Worm (Caenorhabditis elegans): ENCODE results near the gene parg-2.
A peak's percentile ranks its signal among the peaks of the same experiment; 100 is the strongest.

The parg-2 gene

ce11 chrIV:8697436-8697835 lies 17.5 kb downstream of the parg-2 start, which contains the start of gene ttll-11:
ttll-11 (plus strand) TSS chrIV:8697736.
- no peak for TF ChIP-seq unc-3 (GFP tag; conservative IDR thresholded peaks at IDR 0.05)
- TF ChIP-seq unc-3 (tag; optimal IDR thresholded peaks at IDR 0.05) = no peak
- no peak for TF ChIP-seq pha-4 (tag; optimal IDR thresholded peaks at IDR 0.05)
- no peak for TF ChIP-seq ceh-18 (tag; optimal IDR thresholded peaks at IDR 0.05)
- TF ChIP-seq C08G9.2 (tag; optimal IDR thresholded peaks at IDR 0.05) = no peak
- TF ChIP-seq ceh-6 (GFP tag; optimal IDR thresholded peaks at IDR 0.05) = no peak
- TF ChIP-seq unc-86 (tag; optimal IDR thresholded peaks at IDR 0.05) = no peak
- no peak for TF ChIP-seq syd-9 (tag; optimal IDR thresholded peaks at IDR 0.05)

DNA sequence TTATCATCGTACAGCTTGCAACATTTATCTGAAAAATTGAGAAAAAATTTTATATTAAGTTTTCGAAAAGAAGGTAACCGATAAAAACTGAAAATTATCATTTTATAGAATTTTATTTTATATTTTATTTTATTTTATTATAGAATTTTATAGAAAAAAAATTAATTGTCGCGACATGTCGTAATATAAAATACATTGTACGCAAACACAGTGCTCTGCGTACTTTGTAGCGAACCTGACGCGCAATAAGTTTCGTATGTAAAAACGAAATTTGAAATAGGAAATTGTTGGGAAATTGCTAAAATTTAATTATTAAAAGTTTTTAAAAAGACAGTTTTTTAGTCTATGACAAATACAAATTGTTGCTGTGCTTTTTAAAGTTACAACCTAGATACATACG lies 23.4 kb downstream of the parg-2 start, which contains the start of the genes hst-1 and ints-6:
hst-1 (minus strand) TSS at position 28 of the 400 bp plus-strand sequence.
ints-6 (plus strand) TSS at position 260 of the 400 bp plus-strand sequence.
- TF ChIP-seq pha-2 (tag; optimal IDR thresholded peaks at IDR 0.05) (no peak), dmd-4 (tag; optimal IDR thresholded peaks at IDR 0.05; ENCODE audit: borderline replicate concordance) (no peak), ttx-3 (tag; optimal IDR thresholded peaks at IDR 0.05) (no peak), unc-55 (GFP tag; optimal IDR thresholded peaks at IDR 0.05) (no peak), ref-2 (tag; optimal IDR thresholded peaks at IDR 0.05) (no peak), ztf-16 (tag; optimal IDR thresholded peaks at IDR 0.05) (no peak), fkh-6 (tag; optimal IDR thresholded peaks at IDR 0.05) (no peak), ceh-2 (tag; optimal IDR thresholded peaks at IDR 0.05) (no peak), C38D4.7 (GFP tag; optimal IDR thresholded peaks at IDR 0.05) (no peak), F13H6.1 (tag; optimal IDR thresholded peaks at IDR 0.05) (no peak), ahr-1 (tag; optimal IDR thresholded peaks at IDR 0.05) (no peak), unc-3 (GFP tag; conservative IDR thresholded peaks at IDR 0.05) (no peak), unc-3 (tag; optimal IDR thresholded peaks at IDR 0.05) (no peak), ceh-14 (tag; optimal IDR thresholded peaks at IDR 0.05) (no peak), dve-1 (tag; optimal IDR thresholded peaks at IDR 0.05) (no peak)

DNA sequence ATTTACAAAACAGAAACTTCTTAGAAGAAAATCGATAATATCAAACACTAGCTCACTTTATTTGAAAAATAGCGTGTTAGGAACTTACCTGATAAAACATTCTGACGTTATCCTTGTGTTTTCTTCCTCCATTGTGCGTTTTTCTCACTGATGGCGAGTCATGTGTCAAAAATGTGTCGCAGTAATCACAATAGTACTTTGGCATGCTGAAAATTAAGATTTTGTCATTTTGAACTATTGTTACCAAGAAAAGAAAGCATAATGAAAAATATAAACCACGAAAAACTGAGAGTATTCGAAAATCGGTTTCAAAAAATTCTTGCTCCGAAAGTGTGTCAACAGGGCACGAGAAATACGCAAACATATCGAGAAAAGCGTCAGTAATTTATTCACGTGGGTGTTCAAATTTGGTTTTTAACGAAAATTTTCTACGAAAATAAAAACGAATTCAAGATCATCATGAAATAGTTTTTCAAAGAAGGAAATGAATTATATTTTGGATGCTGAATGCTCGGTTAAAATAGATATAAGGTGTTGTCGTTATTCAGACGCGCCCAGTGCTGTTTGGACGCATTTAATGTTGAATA lies 27.2 kb downstream of the parg-2 start, which contains the start of gene snrp-3:
snrp-3 (minus strand) TSS at position 206 of the 587 bp plus-strand sequence.
- TF ChIP-seq tbx-2 (tag; optimal IDR thresholded peaks at IDR 0.05) (peak; percentile 8), che-1 (tag; optimal IDR thresholded peaks at IDR 0.05) (no peak), fkh-6 (tag; optimal IDR thresholded peaks at IDR 0.05) (no peak), dve-1 (tag; optimal IDR thresholded peaks at IDR 0.05) (peak; percentile 19), fkh-10 (GFP tag; optimal IDR thresholded peaks at IDR 0.05) (no peak), ceh-45 (GFP tag; IDR thresholded peaks at IDR 0.05) (no peak), madf-2 (tag; optimal IDR thresholded peaks at IDR 0.05) (no peak), ceh-34 (tag; optimal IDR thresholded peaks at IDR 0.05) (peak; percentile 9), ztf-16 (tag; optimal IDR thresholded peaks at IDR 0.05) (no peak), K02D7.2 (tag; optimal IDR thresholded peaks at IDR 0.05) (no peak), pat-9 (tag; optimal IDR thresholded peaks at IDR 0.05) (no peak), pros-1 (tag; optimal IDR thresholded peaks at IDR 0.05) (no peak), ceh-18 (tag; optimal IDR thresholded peaks at IDR 0.05) (peak; percentile 60), eyg-1 (tag; optimal IDR thresholded peaks at IDR 0.05) (no peak), nfya-1 (tag; optimal IDR thresholded peaks at IDR 0.05) (peak; percentile 63), K09A11.1 (tag; optimal IDR thresholded peaks at IDR 0.05; ENCODE audit: insufficient read depth) (no peak), hlh-30 (tag; optimal IDR thresholded peaks at IDR 0.05; ENCODE audit: insufficient read depth) (peak; percentile 80), ceh-19 (GFP tag; optimal IDR thresholded peaks at IDR 0.05) (no peak), Y22D7AL.16 (tag; optimal IDR thresholded peaks at IDR 0.05) (no peak), npax-4 (tag; optimal IDR thresholded peaks at IDR 0.05) (no peak), ceh-14 (tag; optimal IDR thresholded peaks at IDR 0.05) (peak; percentile 12), hlh-6 (tag; optimal IDR thresholded peaks at IDR 0.05) (no peak), ceh-30 (tag; optimal IDR thresholded peaks at IDR 0.05) (no peak), unc-42 (tag; optimal IDR thresholded peaks at IDR 0.05) (peak; percentile 56), ceh-6 (GFP tag; optimal IDR thresholded peaks at IDR 0.05) (no peak), lin-11 (tag; optimal IDR thresholded peaks at IDR 0.05) (no peak), ceh-48 (tag; optimal IDR thresholded peaks at IDR 0.05) (no peak), unc-55 (GFP tag; optimal IDR thresholded peaks at IDR 0.05) (peak; percentile 42), elt-2 (tag; optimal IDR thresholded peaks at IDR 0.05) (peak; percentile 12), fax-1 (tag; optimal IDR thresholded peaks at IDR 0.05) (no peak), ama-1 (optimal IDR thresholded peaks at IDR 0.05) (peak; percentile 8), F13H6.1 (tag; optimal IDR thresholded peaks at IDR 0.05) (no peak), ceh-24 (tag; optimal IDR thresholded peaks at IDR 0.05) (no peak)
